Worm (Caenorhabditis elegans) whole organism, young adult: Measurements from ENCODE around the gene srbc-32.

ENCODE experiments used
- B0261.1 ChIP-seq: sonication (generic microtip); optimal IDR thresholded peaks from 2 replicates; lab custom pipeline; 2016; ENCODE audit warnings: mild to moderate bottlenecking, missing genetic modification characterization, moderate library complexity, missing compliant biosample characterization
- B0336.3 ChIP-seq: fragments of 200-800 bp; sonication (Bioruptor generic); IDR thresholded peaks from 2 replicates; pipeline ENCODE4 v1.3.6; 2022; ENCODE audit warnings: missing genetic modification characterization, missing compliant biosample characterization
- C06A6.2 ChIP-seq: fragments of 200-800 bp; sonication (Bioruptor generic); conservative IDR thresholded peaks from 2 replicates; pipeline ENCODE4 v1.3.6; 2022; ENCODE audit warnings: missing genetic modification characterization, missing compliant biosample characterization
- F22D6.2 ChIP-seq: sonication (generic microtip); optimal IDR thresholded peaks from 2 replicates; lab custom pipeline; 2016; ENCODE audit warnings: mild to moderate bottlenecking, missing genetic modification characterization, missing compliant biosample characterization
- F37B4.10 ChIP-seq: fragments of 200-800 bp; sonication (Bioruptor generic); IDR thresholded peaks from 2 replicates; pipeline ENCODE4 v1.3.6; 2022; ENCODE audit warnings: missing genetic modification characterization, missing compliant biosample characterization
- F57A8.1 ChIP-seq: fragments of 200-800 bp; sonication (Bioruptor generic); optimal IDR thresholded peaks from 2 replicates; lab custom pipeline; 2018; ENCODE audit warnings: mild to moderate bottlenecking, missing genetic modification characterization, moderate library complexity, missing compliant biosample characterization
- F57C9.4 ChIP-seq: sonication (generic microtip); optimal IDR thresholded peaks from 2 replicates; lab custom pipeline; 2017; ENCODE audit warnings: mild to moderate bottlenecking, missing genetic modification characterization, missing compliant biosample characterization
- T26A5.8 ChIP-seq: sonication (generic microtip); optimal IDR thresholded peaks from 2 replicates; lab custom pipeline; 2016; ENCODE audit warnings: missing genetic modification characterization, missing compliant biosample characterization
- Y53F4B.3 ChIP-seq: fragments of 200-800 bp; sonication (Bioruptor generic); IDR thresholded peaks from 2 replicates; pipeline ENCODE4 v1.3.6; 2022; ENCODE audit warnings: missing genetic modification reagents, missing genetic modification characterization, missing compliant biosample characterization
- bed-1 ChIP-seq: fragments of 200-800 bp; sonication (Bioruptor generic); IDR thresholded peaks from 2 replicates; pipeline ENCODE4 v1.3.6; 2022; ENCODE audit warnings: missing genetic modification reagents, missing genetic modification characterization, missing compliant biosample characterization
- ceh-40 ChIP-seq: fragments of 200-800 bp; sonication (Bioruptor generic); IDR thresholded peaks from 2 replicates; pipeline ENCODE4 v1.3.6; 2022; ENCODE audit warnings: missing genetic modification characterization, missing compliant biosample characterization
- ekl-4 ChIP-seq: fragments of 200-800 bp; sonication (Bioruptor generic); IDR thresholded peaks from 2 replicates; pipeline ENCODE4 v1.3.6; 2022; ENCODE audit warnings: missing genetic modification reagents, missing genetic modification characterization, missing compliant biosample characterization
- hlh-12 ChIP-seq: sonication (generic microtip); optimal IDR thresholded peaks from 2 replicates; lab custom pipeline; 2016; ENCODE audit warnings: missing genetic modification characterization, missing compliant biosample characterization
- hlh-26 ChIP-seq: fragments of 200-800 bp; sonication (Bioruptor generic); conservative IDR thresholded peaks from 2 replicates; pipeline ENCODE4 v1.3.6; 2022; ENCODE audit warnings: missing genetic modification reagents, missing genetic modification characterization, missing compliant biosample characterization
- lin-26 ChIP-seq: fragments of 200-800 bp; sonication (Bioruptor generic); IDR thresholded peaks from 2 replicates; pipeline ENCODE4 v1.3.6; 2022; ENCODE audit warnings: missing genetic modification reagents, missing genetic modification characterization, missing compliant biosample characterization
- lin-35 ChIP-seq, 3 experiments: fragments of 150-350 bp in 2 of 3; sonication (generic microtip) in 1 of 3; optimal IDR thresholded peaks; 2 replicates each; lab custom pipeline; 2014 to 2018; ENCODE audit warnings: missing biosample characterization in 3 of 3, missing genetic modification characterization in 3 of 3, missing genetic modification reagents in 3 of 3
- mes-4 ChIP-seq: sonication (generic microtip); optimal IDR thresholded peaks from 2 replicates; lab custom pipeline; 2016; ENCODE audit warnings: missing genotype, missing genetic modification characterization, missing compliant biosample characterization
- nhr-179 ChIP-seq: sonication (generic microtip); optimal IDR thresholded peaks from 2 replicates; lab custom pipeline; 2016; ENCODE audit warnings: mild to moderate bottlenecking, missing genetic modification characterization, missing compliant biosample characterization
- repo-1 ChIP-seq: sonication (generic microtip); optimal IDR thresholded peaks from 2 replicates; lab custom pipeline; 2017; ENCODE audit warnings: mild to moderate bottlenecking, missing genetic modification characterization, missing compliant biosample characterization
- tlf-1 ChIP-seq: fragments of 200-800 bp; sonication (Bioruptor generic); optimal IDR thresholded peaks from 2 replicates; lab custom pipeline; 2018; ENCODE audit warnings: mild to moderate bottlenecking, missing genetic modification characterization, missing compliant biosample characterization
- unc-130 ChIP-seq: sonication (generic microtip); optimal IDR thresholded peaks from 2 replicates; lab custom pipeline; 2016; ENCODE audit warnings: missing genetic modification reagents, missing genetic modification characterization, missing compliant biosample characterization
- zim-3 ChIP-seq: sonication (generic microtip); optimal IDR thresholded peaks from 2 replicates; lab custom pipeline; 2017; ENCODE audit warnings: mild to moderate bottlenecking, missing genetic modification characterization, moderate library complexity, missing compliant biosample characterization
- ztf-22 ChIP-seq: fragments of 200-800 bp; sonication (Bioruptor generic); optimal IDR thresholded peaks from 2 replicates; lab custom pipeline; 2018; ENCODE audit warnings: mild to moderate bottlenecking, missing genetic modification characterization, moderate library complexity, missing compliant biosample characterization

Gene srbc-32

ce11 chrV:3445090-3445832 lies 41.5 kb downstream of the srbc-32 start:
- TF ChIP-seq Y53F4B.3 (no peak), lin-26 (GFP tag; lab: Robert Waterston, UW) (0 out of 2 replicates have a peak, but pooled peaks have one; percentile 45), hlh-12 (tag; lab: Kevin White, UChicago) (no peak), tlf-1 (GFP tag; lab: Kevin White, UChicago) (no peak)
- TF ChIP-seq, all 124 proteins: peak for 1

- TF ChIP-seq repo-1 (tag; lab: Kevin White, UChicago) (no peak), ztf-22 (GFP tag; lab: Kevin White, UChicago) (no peak), F57C9.4 (tag; lab: Kevin White, UChicago) (no peak), unc-130 (GFP tag; lab: Kevin White, UChicago) (no peak), mes-4 (no peak), C06A6.2 (GFP tag; lab: Robert Waterston, UW) (no peak), bed-1 (GFP tag; lab: Robert Waterston, UW) (no peak), hlh-26 (GFP tag; lab: Robert Waterston, UW) (no peak), B0261.1 (no peak), B0336.3 (GFP tag; lab: Robert Waterston, UW) (no peak), ekl-4 (no peak), ceh-40 (GFP tag; lab: Robert Waterston, UW) (no peak), F22D6.2 (tag; lab: Kevin White, UChicago) (no peak), F37B4.10 (no peak), F57A8.1 (GFP tag; lab: Kevin White, UChicago) (no peak), T26A5.8 (tag; lab: Kevin White, UChicago) (no peak), lin-35 (GFP tag; optimal IDR thresholded peaks at IDR 0.05; lab: Kevin White, UChicago) (no peak), nhr-179 (tag; lab: Kevin White, UChicago) (no peak)
- TF ChIP-seq, all 124 proteins: peak for 0
Measured at ce11 chrV:3444777-3445089, 42.0 kb downstream of the srbc-32 start, which contains the start of gene cfz-2. Gene cfz-2 (minus strand): TSS chrV:3444877.

- no peak for TF ChIP-seq zim-3 (tag; lab: Kevin White, UChicago)
Measured at ce11 chrV:3442609-3443008, 44.1 kb downstream of the srbc-32 start.
